Worm (Caenorhabditis elegans) whole organism, L3 larva: ENCODE results near the gene ZK112.4.

ENCODE experiments used
- aly-2 ChIP-seq: fragments of 150-350 bp; optimal IDR thresholded peaks from 2 replicates; lab custom pipeline; 2014; ENCODE audit warnings: missing biosample characterization, missing genetic modification characterization
- ceh-16 ChIP-seq: sonication (generic microtip); optimal IDR thresholded peaks from 2 replicates; lab custom pipeline; 2017; ENCODE audit warnings: missing biosample characterization, missing genetic modification characterization
- fos-1 ChIP-seq: fragments of 150-350 bp; optimal IDR thresholded peaks from 2 replicates; lab custom pipeline; 2014; ENCODE audit warnings: missing biosample characterization, missing genetic modification characterization
- lin-39 ChIP-seq: fragments of 150-350 bp; optimal IDR thresholded peaks from 2 replicates; lab custom pipeline; 2018; ENCODE audit warnings: missing biosample characterization, missing genetic modification reagents, missing genetic modification characterization
- mdl-1 ChIP-seq: fragments of 150-350 bp; optimal IDR thresholded peaks from 2 replicates; lab custom pipeline; 2014; ENCODE audit warnings: missing biosample characterization, missing genetic modification characterization
- nhr-28 ChIP-seq: fragments of 150-350 bp; optimal IDR thresholded peaks from 2 replicates; lab custom pipeline; 2014; ENCODE audit warnings: missing biosample characterization, missing genetic modification characterization
- nhr-77 ChIP-seq: fragments of 150-350 bp; optimal IDR thresholded peaks from 2 replicates; lab custom pipeline; 2014; ENCODE audit warnings: missing biosample characterization, missing genetic modification characterization
- pqm-1 ChIP-seq: fragments of 150-350 bp; optimal IDR thresholded peaks from 2 replicates; lab custom pipeline; 2017; ENCODE audit warnings: missing biosample characterization, missing genetic modification characterization, inconsistent platforms
- skn-1 ChIP-seq: fragments of 150-350 bp; optimal IDR thresholded peaks from 2 replicates; lab custom pipeline; 2014; ENCODE audit warnings: missing biosample characterization, missing genetic modification characterization

ce11 chrIII:7731085-7731484 lies 1.3 kb upstream of the ZK112.4 start:
- no peak for TF ChIP-seq nhr-28 (tag; lab: Kevin White, UChicago)
- TF ChIP-seq lin-39 (tag; lab: Kevin White, UChicago): no peak
- TF ChIP-seq skn-1 (tag; lab: Kevin White, UChicago): no peak
- TF ChIP-seq fos-1 (tag; lab: Kevin White, UChicago): no peak
- TF ChIP-seq aly-2 (tag; lab: Kevin White, UChicago): no peak
- TF ChIP-seq nhr-77 (tag; lab: Kevin White, UChicago): no peak
- no peak for TF ChIP-seq mdl-1 (tag; lab: Kevin White, UChicago)
- TF ChIP-seq ceh-16 (tag; lab: Kevin White, UChicago): no peak
- no peak for TF ChIP-seq pqm-1
